Fruit fly (Drosophila melanogaster) whole organism, adult: Measurements from ENCODE around the gene CG15456.

Experiments
- CG11617 ChIP-seq: fragments of 200-800 bp; sonication (Bioruptor generic); optimal IDR thresholded peaks from 2 replicates; lab custom pipeline; 2017; ENCODE audit warnings: mild to moderate bottlenecking, missing biosample characterization, missing genetic modification reagents, missing genetic modification characterization
- CG1620 ChIP-seq: fragments of 200-800 bp; sonication (Bioruptor generic); optimal IDR thresholded peaks from 2 replicates; lab custom pipeline; 2016; ENCODE audit warnings: missing biosample characterization, missing genetic modification characterization
- CG33017 ChIP-seq: fragments of 200-800 bp; sonication (Bioruptor generic); optimal IDR thresholded peaks from 2 replicates; lab custom pipeline; 2018; ENCODE audit warnings: missing biosample characterization, mild to moderate bottlenecking, missing genetic modification characterization, moderate library complexity
- CG5204 ChIP-seq: fragments of 200-800 bp; sonication (Bioruptor generic); optimal IDR thresholded peaks from 2 replicates; lab custom pipeline; 2016; ENCODE audit warnings: missing biosample characterization, missing genetic modification characterization
- CG7101 ChIP-seq: fragments of 200-800 bp; sonication (Bioruptor generic); optimal IDR thresholded peaks from 2 replicates; lab custom pipeline; 2018; ENCODE audit warnings: missing biosample characterization, mild to moderate bottlenecking, missing genetic modification characterization, moderate library complexity
- Hr96 ChIP-seq: fragments of 200-800 bp; sonication (Bioruptor generic); optimal IDR thresholded peaks from 2 replicates; lab custom pipeline; 2016; ENCODE audit warnings: missing biosample characterization, missing genetic modification characterization
- kay ChIP-seq: fragments of 200-800 bp; sonication (Bioruptor generic); peaks from one replicate; lab custom pipeline; 2016; ENCODE audit warnings: missing biosample characterization, missing genetic modification characterization, borderline replicate concordance
- ovo ChIP-seq: fragments of 200-800 bp; sonication (Bioruptor generic); optimal IDR thresholded peaks from 2 replicates; lab custom pipeline; 2016; ENCODE audit warnings: missing biosample characterization, missing genetic modification characterization

DNA sequence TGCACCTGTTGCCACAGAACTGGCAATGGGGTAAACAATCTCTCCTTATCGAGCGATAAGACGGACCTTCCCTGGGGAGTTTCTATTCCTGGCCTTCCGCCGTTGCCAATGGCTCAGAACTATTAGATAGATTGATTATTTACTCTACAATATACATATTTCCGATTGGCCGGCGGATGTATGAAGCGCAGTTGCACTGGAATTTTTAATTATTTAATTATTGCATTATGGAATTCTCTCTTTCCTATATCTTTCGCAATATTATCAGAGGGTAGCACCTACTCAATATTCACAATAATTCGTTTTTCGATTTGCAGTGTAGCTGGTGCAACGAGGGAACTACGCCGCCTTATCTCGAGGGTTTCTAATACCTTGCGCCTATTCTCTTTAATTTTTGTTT is 40.3 kb upstream of the CG15456 start, which contains the start of gene GstT3:
- no peak for TF ChIP-seq Hr96 (GFP tag; lab: Kevin White, UChicago)
- TF ChIP-seq CG11617 (GFP tag; lab: Kevin White, UChicago) = no peak
- no peak for TF ChIP-seq kay
- no peak for TF ChIP-seq CG33017
- TF ChIP-seq CG5204 (GFP tag; lab: Kevin White, UChicago) = no peak
- no peak for TF ChIP-seq ovo (GFP tag; lab: Kevin White, UChicago)
- TF ChIP-seq CG1620 (GFP tag; lab: Kevin White, UChicago) = no peak
- TF ChIP-seq CG7101 (tag; lab: Kevin White, UChicago) = no peak
